Worm (Caenorhabditis elegans) whole organism, L2 larva: ENCODE results near the gene fbxa-104.

Experiments used
- F13H6.1 ChIP-seq: sonication (generic microtip); optimal IDR thresholded peaks from 2 replicates; lab custom pipeline; 2016; ENCODE audit warnings: missing genetic modification characterization, missing compliant biosample characterization
- alr-1 ChIP-seq: fragments of 150-350 bp; optimal IDR thresholded peaks from 2 replicates; lab custom pipeline; 2014; ENCODE audit warnings: missing biosample characterization, missing genetic modification characterization
- ama-1 ChIP-seq: fragments of 150-350 bp; optimal IDR thresholded peaks from 2 replicates; lab custom pipeline; 2018; ENCODE audit warnings: inconsistent platforms
- blmp-1 ChIP-seq: sonication (generic microtip); optimal IDR thresholded peaks from 2 replicates; lab custom pipeline; 2017; ENCODE audit warnings: missing genetic modification characterization, mild to moderate bottlenecking, missing compliant biosample characterization, antibody characterized with exemption, moderate library complexity; ENCODE audit not compliant: insufficient read depth
- lin-13 ChIP-seq: fragments of 150-350 bp; optimal IDR thresholded peaks from 2 replicates; lab custom pipeline; 2014; ENCODE audit warnings: missing biosample characterization, missing genetic modification reagents, missing genetic modification characterization
- nhr-11 ChIP-seq: fragments of 150-350 bp; optimal IDR thresholded peaks from 2 replicates; lab custom pipeline; 2014; ENCODE audit warnings: missing biosample characterization, missing genetic modification characterization
- nhr-21 ChIP-seq: fragments of 150-350 bp; optimal IDR thresholded peaks from 2 replicates; lab custom pipeline; 2014; ENCODE audit warnings: missing biosample characterization, missing genetic modification characterization
- nhr-6 ChIP-seq: fragments of 150-350 bp; optimal IDR thresholded peaks from 2 replicates; lab custom pipeline; 2014; ENCODE audit warnings: missing biosample characterization, missing genetic modification characterization
- skn-1 ChIP-seq: sonication (generic microtip); optimal IDR thresholded peaks from 2 replicates; lab custom pipeline; 2017; ENCODE audit warnings: missing biosample characterization, missing genetic modification characterization
- snpc-4 ChIP-seq: fragments of 150-350 bp; optimal IDR thresholded peaks from 2 replicates; lab custom pipeline; 2014; ENCODE audit warnings: missing biosample characterization, missing genetic modification characterization
- unc-39 ChIP-seq: fragments of 150-350 bp; optimal IDR thresholded peaks from 2 replicates; lab custom pipeline; 2014; ENCODE audit warnings: missing biosample characterization, missing genetic modification characterization
- ztf-4 ChIP-seq: fragments of 150-350 bp; optimal IDR thresholded peaks from 2 replicates; lab custom pipeline; 2014; ENCODE audit warnings: missing biosample characterization, missing genetic modification characterization

ce11 chrV:15392064-15392463, 31.4 kb downstream of the fbxa-104 start:
- TF ChIP-seq ztf-4 (tag; lab: Kevin White, UChicago) = no peak
- no peak for TF ChIP-seq nhr-21
- no peak for TF ChIP-seq lin-13 (GFP tag; lab: Kevin White, UChicago)
- TF ChIP-seq snpc-4 = no peak
- TF ChIP-seq blmp-1 = no peak
- no peak for TF ChIP-seq F13H6.1
- TF ChIP-seq ama-1 (lab: Kevin White, UChicago) = no peak
- no peak for TF ChIP-seq alr-1 (tag; lab: Kevin White, UChicago)
- TF ChIP-seq nhr-6 (tag; lab: Kevin White, UChicago) = no peak
- TF ChIP-seq skn-1 (tag; lab: Kevin White, UChicago) = no peak
- no peak for TF ChIP-seq unc-39 (tag; lab: Kevin White, UChicago)
- TF ChIP-seq nhr-11 (tag; lab: Kevin White, UChicago) = no peak
